Worm (Caenorhabditis elegans): Measurements from ENCODE around the gene K02D10.2.

Gene K02D10.2

DNA sequence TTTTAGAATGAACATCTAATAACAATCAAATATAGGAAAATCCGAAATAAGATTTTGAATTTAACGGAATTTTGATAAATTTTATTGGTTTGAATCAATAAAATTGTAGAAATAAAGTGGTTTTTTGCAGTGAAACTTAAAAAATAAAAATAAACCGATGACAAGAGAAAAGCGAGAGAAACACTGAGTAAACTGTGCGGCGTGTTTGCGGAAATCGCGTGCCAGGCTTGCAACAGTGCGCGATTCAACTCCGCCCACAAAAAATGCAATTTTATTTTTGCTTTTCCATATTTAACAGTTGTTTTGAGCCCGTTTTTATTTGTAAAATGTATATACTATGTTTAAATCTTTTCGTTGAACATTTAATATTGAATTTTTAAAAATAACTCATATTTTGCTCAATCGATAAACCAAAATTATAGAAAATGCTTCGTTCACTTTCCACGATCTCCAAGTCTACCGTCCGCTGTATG lies 3.1 kb downstream of the K02D10.2 start, which contains the start of gene mtss-1 (continued):
- TF ChIP-seq pha-4 (tag; optimal IDR thresholded peaks at IDR 0.05) (no peak), Y22D7AL.16 (tag; optimal IDR thresholded peaks at IDR 0.05) (peak; percentile 52), K09A11.1 (tag; optimal IDR thresholded peaks at IDR 0.05; ENCODE audit: insufficient read depth) (peak; percentile 77), nhr-11 (tag; optimal IDR thresholded peaks at IDR 0.05) (no peak), ceh-14 (tag; optimal IDR thresholded peaks at IDR 0.05) (peak; percentile 85), unc-86 (tag; optimal IDR thresholded peaks at IDR 0.05) (peak; percentile 76), unc-42 (tag; optimal IDR thresholded peaks at IDR 0.05) (peak; percentile 13), ceh-2 (tag; optimal IDR thresholded peaks at IDR 0.05) (peak; percentile 75), F13H6.1 (tag; optimal IDR thresholded peaks at IDR 0.05) (peak; percentile 57), tbx-2 (tag; optimal IDR thresholded peaks at IDR 0.05) (peak; percentile 72), ceh-22 (tag; optimal IDR thresholded peaks at IDR 0.05) (no peak), fkh-10 (GFP tag; optimal IDR thresholded peaks at IDR 0.05) (peak; percentile 2), hlh-8 (tag; optimal IDR thresholded peaks at IDR 0.05) (peak; percentile 59), hlh-15 (tag; optimal IDR thresholded peaks at IDR 0.05) (peak; percentile 59), ztf-16 (tag; optimal IDR thresholded peaks at IDR 0.05) (peak; percentile 79), ceh-30 (tag; optimal IDR thresholded peaks at IDR 0.05) (no peak), eyg-1 (tag; optimal IDR thresholded peaks at IDR 0.05) (peak; percentile 64), fkh-6 (tag; optimal IDR thresholded peaks at IDR 0.05) (peak; percentile 70), rnt-1 (tag; optimal IDR thresholded peaks at IDR 0.05) (peak; percentile 63), mec-3 (tag; optimal IDR thresholded peaks at IDR 0.05; ENCODE audit: borderline replicate concordance) (no peak), madf-2 (tag; optimal IDR thresholded peaks at IDR 0.05) (peak; percentile 64), ttx-3 (tag; optimal IDR thresholded peaks at IDR 0.05) (peak; percentile 89), pha-2 (tag; optimal IDR thresholded peaks at IDR 0.05) (peak; percentile 74), C38D4.7 (GFP tag; optimal IDR thresholded peaks at IDR 0.05) (peak; percentile 71), unc-3 (GFP tag; conservative IDR thresholded peaks at IDR 0.05) (peak; percentile 40; the same call in 1 of the 2 replicates), unc-3 (tag; optimal IDR thresholded peaks at IDR 0.05) (peak; percentile 56), pax-1 (tag; optimal IDR thresholded peaks at IDR 0.05) (no peak), pag-3 (tag; optimal IDR thresholded peaks at IDR 0.05; ENCODE audit: borderline replicate concordance) (no peak), ceh-34 (tag; optimal IDR thresholded peaks at IDR 0.05) (peak; percentile 81), ahr-1 (tag; optimal IDR thresholded peaks at IDR 0.05) (peak; percentile 85), pat-9 (tag; optimal IDR thresholded peaks at IDR 0.05) (peak; percentile 59), ceh-9 (tag; optimal IDR thresholded peaks at IDR 0.05) (no peak), elt-2 (tag; optimal IDR thresholded peaks at IDR 0.05) (peak; percentile 92), ceh-45 (GFP tag; IDR thresholded peaks at IDR 0.05) (no peak), odd-2 (tag; optimal IDR thresholded peaks at IDR 0.05) (peak; percentile 77), npax-4 (tag; optimal IDR thresholded peaks at IDR 0.05) (peak; percentile 67), pqm-1 (tag; optimal IDR thresholded peaks at IDR 0.05) (no peak), dmd-4 (tag; optimal IDR thresholded peaks at IDR 0.05; ENCODE audit: borderline replicate concordance) (no peak), fax-1 (tag; optimal IDR thresholded peaks at IDR 0.05) (peak; percentile 85), che-1 (tag; optimal IDR thresholded peaks at IDR 0.05) (peak; percentile 78), syd-9 (tag; optimal IDR thresholded peaks at IDR 0.05) (peak; percentile 70), nfya-1 (tag; optimal IDR thresholded peaks at IDR 0.05) (peak; percentile 78), ceh-24 (tag; optimal IDR thresholded peaks at IDR 0.05) (peak; percentile 56)

DNA sequence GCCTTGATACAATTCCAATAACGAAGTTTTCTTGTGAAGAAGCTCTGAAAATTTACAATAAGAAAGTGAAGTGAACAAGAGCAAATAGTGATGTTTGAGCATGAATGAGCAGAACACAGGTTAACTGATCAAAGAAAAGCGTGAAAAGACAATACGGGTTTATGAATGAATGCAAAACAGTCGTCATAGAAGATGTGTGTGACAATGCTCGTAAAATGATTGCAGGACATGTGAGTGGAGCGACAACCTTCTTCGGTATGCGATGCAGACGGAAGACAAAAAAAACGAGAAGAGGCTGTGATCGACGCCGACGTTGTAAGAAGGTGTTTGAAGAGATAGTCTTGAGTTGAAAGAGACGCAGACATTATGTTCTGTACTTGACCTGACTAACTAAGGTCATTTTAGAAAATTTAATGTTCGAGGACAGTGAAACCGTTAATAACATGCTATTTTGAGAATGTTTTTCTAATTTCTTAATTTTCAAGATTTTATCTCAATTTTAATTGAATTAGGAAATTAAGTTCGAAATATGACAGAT lies 3.7 kb downstream of the K02D10.2 start, which contains the start of gene mig-22:
Gene mig-22, minus strand, starts transcription at position 51 of the 538 bp plus-strand sequence.
- TF ChIP-seq hlh-13 (GFP tag; optimal IDR thresholded peaks at IDR 0.05) (no peak), sox-2 (GFP tag; IDR thresholded peaks at IDR 0.05) (no peak), syd-9 (tag; optimal IDR thresholded peaks at IDR 0.05) (no peak), ceh-30 (tag; optimal IDR thresholded peaks at IDR 0.05) (no peak), elt-4 (tag; optimal IDR thresholded peaks at IDR 0.05) (no peak), fkh-6 (tag; optimal IDR thresholded peaks at IDR 0.05) (no peak), nhr-11 (tag; optimal IDR thresholded peaks at IDR 0.05) (no peak), che-1 (tag; optimal IDR thresholded peaks at IDR 0.05) (no peak)
